Worm (Caenorhabditis elegans): ENCODE measurements around the gene lgc-38.

lgc-38 gene

DNA sequence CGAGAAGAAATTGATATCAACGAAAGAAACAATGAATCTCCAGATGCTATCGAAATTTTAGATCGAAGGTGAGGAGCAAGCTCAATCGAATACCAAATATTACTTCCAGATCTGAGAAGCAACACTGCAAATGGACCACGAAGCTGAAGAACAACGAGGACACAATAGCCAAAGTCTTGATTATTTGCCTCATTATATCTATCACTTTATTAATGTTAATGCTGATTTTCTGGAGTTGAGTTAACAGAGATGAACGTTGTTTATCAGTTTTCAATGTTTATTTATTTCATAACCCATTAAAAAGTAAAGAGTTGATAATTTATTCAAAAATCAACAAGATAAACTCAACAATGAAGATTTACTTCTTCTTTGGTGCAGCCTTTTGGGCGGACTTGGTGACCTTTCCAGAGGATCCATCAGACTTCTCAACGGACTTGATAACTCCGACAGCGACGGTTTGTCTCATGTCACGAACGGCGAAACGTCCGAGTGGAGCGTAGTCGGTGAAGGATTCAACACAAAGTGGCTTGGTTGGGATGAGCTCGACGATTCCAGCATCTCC lies 39.1 kb upstream of the lgc-38 start:
- TF ChIP-seq rbr-2 (tag; optimal IDR thresholded peaks at IDR 0.05) (no peak), ceh-44 (GFP tag; IDR thresholded peaks at IDR 0.05) (no peak), unc-39 (tag; optimal IDR thresholded peaks at IDR 0.05) (no peak), spr-1 (tag; optimal IDR thresholded peaks at IDR 0.05) (no peak), snpc-1.2 (GFP tag; IDR thresholded peaks at IDR 0.05) (peak; percentile 76), nhr-10 (tag; optimal IDR thresholded peaks at IDR 0.05) (no peak), unc-130 (GFP tag; optimal IDR thresholded peaks at IDR 0.05) (peak; percentile 76), T26A8.4 (GFP tag; IDR thresholded peaks at IDR 0.05) (peak; percentile 52; the same call in 1 of the 2 replicates), saeg-2 (GFP tag; IDR thresholded peaks at IDR 0.05) (no peak), vab-7 (GFP tag; IDR thresholded peaks at IDR 0.05) (no peak), jun-1 (tag; optimal IDR thresholded peaks at IDR 0.05) (no peak), dve-1 (tag; optimal IDR thresholded peaks at IDR 0.05; ENCODE audit: insufficient read depth) (no peak), zip-2 (tag; optimal IDR thresholded peaks at IDR 0.05) (no peak), ztf-11 (tag; optimal IDR thresholded peaks at IDR 0.05) (no peak), T20F7.1 (GFP tag; optimal IDR thresholded peaks at IDR 0.05) (peak; percentile 32), nhr-11 (tag; optimal IDR thresholded peaks at IDR 0.05) (no peak), daf-12 (tag; optimal IDR thresholded peaks at IDR 0.05) (no peak), lin-39 (tag; optimal IDR thresholded peaks at IDR 0.05) (no peak), ZK337.2 (GFP tag; IDR thresholded peaks at IDR 0.05) (no peak), lin-29 (GFP tag; IDR thresholded peaks at IDR 0.05) (no peak), nhr-25 (tag; optimal IDR thresholded peaks at IDR 0.05; ENCODE audit: borderline replicate concordance, insufficient read depth) (no peak), Y75B8A.6 (GFP tag; IDR thresholded peaks at IDR 0.05) (0 out of 2 replicates have a peak, but pooled peaks have one; percentile 24), pqm-1 (tag; optimal IDR thresholded peaks at IDR 0.05) (no peak), tra-1 (GFP tag; IDR thresholded peaks at IDR 0.05) (peak; percentile 28; the same call in 1 of the 2 replicates), mes-2 (tag; optimal IDR thresholded peaks at IDR 0.05; ENCODE audit: poor library complexity, severe bottlenecking) (peak; percentile 37), lsy-2 (tag; optimal IDR thresholded peaks at IDR 0.05) (peak in 1 of 2 experiments; percentile 52), duxl-1 (tag; optimal IDR thresholded peaks at IDR 0.05; ENCODE audit: poor library complexity) (no peak), nhr-6 (tag; optimal IDR thresholded peaks at IDR 0.05) (no peak), arid-1 (GFP tag; conservative IDR thresholded peaks at IDR 0.05) (peak; percentile 76), daf-16 (GFP tag; optimal IDR thresholded peaks at IDR 0.05) (no peak), daf-16 (tag; optimal IDR thresholded peaks at IDR 0.05) (peak; percentile 14), cey-2 (tag; optimal IDR thresholded peaks at IDR 0.05; ENCODE audit: borderline replicate concordance, insufficient read depth) (no peak), zfp-2 (tag; optimal IDR thresholded peaks at IDR 0.05) (no peak), ceh-28 (tag; optimal IDR thresholded peaks at IDR 0.05) (no peak), ceh-62 (tag; optimal IDR thresholded peaks at IDR 0.05) (no peak), dmd-8 (GFP tag; IDR thresholded peaks at IDR 0.05) (no peak), ceh-82 (tag; optimal IDR thresholded peaks at IDR 0.05) (no peak), F44E2.7 (GFP tag; IDR thresholded peaks at IDR 0.05) (no peak), R02D3.7 (tag; optimal IDR thresholded peaks at IDR 0.05) (peak; percentile 25), nhr-111 (GFP tag; optimal IDR thresholded peaks at IDR 0.05) (no peak), fos-1 (tag; optimal IDR thresholded peaks at IDR 0.05) (no peak), aly-2 (tag; optimal IDR thresholded peaks at IDR 0.05) (no peak), nhr-42 (GFP tag; IDR thresholded peaks at IDR 0.05) (no peak), mdl-1 (tag; optimal IDR thresholded peaks at IDR 0.05) (no peak), daf-19 (GFP tag; conservative IDR thresholded peaks at IDR 0.05) (no peak), madf-9 (GFP tag; conservative IDR thresholded peaks at IDR 0.05) (no peak), Y48G9A.11 (GFP tag; IDR thresholded peaks at IDR 0.05) (peak; percentile 84), gei-8 (GFP tag; optimal IDR thresholded peaks at IDR 0.05) (no peak), lim-7 (GFP tag; IDR thresholded peaks at IDR 0.05) (peak; percentile 6; the same call in 1 of the 2 replicates), nhr-77 (tag; optimal IDR thresholded peaks at IDR 0.05) (no peak), zfp-3 (GFP tag; conservative IDR thresholded peaks at IDR 0.05) (peak; percentile 34; the same call in 1 of the 2 replicates)

Measured in whole organism, L4 larva.